Fruit fly (Drosophila melanogaster) whole organism, embryonic: ENCODE data around the gene Myo31DF.

Experiments
- Adf1 ChIP-seq: fragments of 200-800 bp; sonication (Bioruptor generic); IDR thresholded peaks from 2 replicates; pipeline ENCODE4 v1.3.6; 2022; ENCODE audit warnings: missing biosample characterization, missing genetic modification characterization
- Atf-2 ChIP-seq: fragments of 200-800 bp; sonication (Bioruptor generic); optimal IDR thresholded peaks from 2 replicates; lab custom pipeline; 2016; ENCODE audit warnings: missing biosample characterization, missing genetic modification characterization
- CG10366 ChIP-seq: fragments of 200-800 bp; sonication (Bioruptor generic); IDR thresholded peaks from 2 replicates; pipeline ENCODE4 v1.3.6; 2022; ENCODE audit warnings: missing biosample characterization, missing genetic modification characterization
- CG10979 ChIP-seq: fragments of 200-800 bp; sonication (Bioruptor generic); optimal IDR thresholded peaks from 2 replicates; lab custom pipeline; 2018; ENCODE audit warnings: missing biosample characterization, mild to moderate bottlenecking, missing genetic modification characterization, moderate library complexity
- CG11456 ChIP-seq: fragments of 200-800 bp; sonication (Bioruptor generic); IDR thresholded peaks from 3 replicates; pipeline ENCODE4 v1.3.6; 2022; ENCODE audit warnings: missing biosample characterization, missing genetic modification characterization
- CG14860 ChIP-seq: fragments of 200-800 bp; sonication (Bioruptor generic); IDR thresholded peaks from 3 replicates; pipeline ENCODE4 v1.3.6; 2022; ENCODE audit warnings: missing biosample characterization, missing genetic modification characterization; ENCODE audit not compliant: partially characterized antibody
- CG1647 ChIP-seq: fragments of 200-800 bp; sonication (Bioruptor generic); optimal IDR thresholded peaks from 3 replicates; lab custom pipeline; 2016; ENCODE audit warnings: missing biosample characterization, missing genetic modification characterization
- CG17829 ChIP-seq: fragments of 200-800 bp; optimal IDR thresholded peaks from 2 replicates; lab custom pipeline; 2019; ENCODE audit warnings: missing biosample characterization, mild to moderate bottlenecking, missing genetic modification characterization, moderate library complexity
- CG1792 ChIP-seq: fragments of 200-800 bp; sonication (Bioruptor generic); optimal IDR thresholded peaks from 2 replicates; lab custom pipeline; 2016; ENCODE audit warnings: missing biosample characterization, missing genetic modification characterization
- CG2199 ChIP-seq: fragments of 200-800 bp; sonication (Bioruptor generic); IDR thresholded peaks from 3 replicates; pipeline ENCODE4 v1.3.6; 2022; ENCODE audit warnings: missing biosample characterization, missing genetic modification characterization
- CG32772 ChIP-seq: fragments of 200-800 bp; sonication (Bioruptor generic); IDR thresholded peaks from 2 replicates; pipeline ENCODE4 v1.3.6; 2022; ENCODE audit warnings: missing biosample characterization, missing genetic modification characterization
- CG33213 ChIP-seq: fragments of 200-800 bp; sonication (Bioruptor generic); optimal IDR thresholded peaks from 3 replicates; lab custom pipeline; 2016; ENCODE audit warnings: missing biosample characterization, missing genetic modification characterization
- CG33557 ChIP-seq: fragments of 200-800 bp; sonication (Bioruptor generic); optimal IDR thresholded peaks from 2 replicates; lab custom pipeline; 2019; ENCODE audit warnings: missing biosample characterization, mild to moderate bottlenecking, missing genetic modification characterization, moderate library complexity
- CG3995 ChIP-seq: fragments of 200-800 bp; sonication (Bioruptor generic); optimal IDR thresholded peaks from 3 replicates; lab custom pipeline; 2016; ENCODE audit warnings: missing biosample characterization, missing genetic modification characterization
- CG4282 ChIP-seq: fragments of 200-800 bp; sonication (Bioruptor generic); optimal IDR thresholded peaks from 2 replicates; lab custom pipeline; 2016; ENCODE audit warnings: missing biosample characterization, missing genetic modification characterization
- CG7271 ChIP-seq: fragments of 200-800 bp; sonication (Bioruptor generic); optimal IDR thresholded peaks from 2 replicates; lab custom pipeline; 2018; ENCODE audit warnings: missing biosample characterization, mild to moderate bottlenecking, missing genetic modification characterization, moderate library complexity
- CG7786 ChIP-seq: fragments of 200-800 bp; sonication (Bioruptor generic); optimal IDR thresholded peaks from 2 replicates; lab custom pipeline; 2016; ENCODE audit warnings: missing biosample characterization, missing genetic modification characterization
- CG7839 ChIP-seq: fragments of 200-800 bp; sonication (Bioruptor generic); optimal IDR thresholded peaks from 3 replicates; lab custom pipeline; 2018; ENCODE audit warnings: missing biosample characterization, mild to moderate bottlenecking, missing genetic modification characterization, moderate library complexity
- CG9876 ChIP-seq: fragments of 200-800 bp; sonication (Bioruptor generic); optimal IDR thresholded peaks from 2 replicates; lab custom pipeline; 2016; ENCODE audit warnings: missing biosample characterization, missing genetic modification characterization
- Deaf1 ChIP-seq: fragments of 200-800 bp; optimal IDR thresholded peaks from 3 replicates; lab custom pipeline; 2019; ENCODE audit warnings: missing biosample characterization, mild to moderate bottlenecking, missing genetic modification characterization, moderate library complexity
- Dek ChIP-seq: fragments of 200-800 bp; sonication (Bioruptor generic); optimal IDR thresholded peaks from 3 replicates; lab custom pipeline; 2019; ENCODE audit warnings: missing biosample characterization, mild to moderate bottlenecking, missing genetic modification characterization, moderate library complexity
- E2f1 ChIP-seq: fragments of 200-800 bp; sonication (Bioruptor generic); IDR thresholded peaks from 2 replicates; pipeline ENCODE4 v1.3.6; 2022; ENCODE audit warnings: missing biosample characterization, missing genetic modification characterization
- H15 ChIP-seq: fragments of 200-800 bp; sonication (Bioruptor generic); IDR thresholded peaks from 3 replicates; pipeline ENCODE4 v1.3.6; 2022; ENCODE audit warnings: missing biosample characterization, missing genetic modification characterization
- HmgD ChIP-seq: fragments of 200-800 bp; sonication (Bioruptor generic); optimal IDR thresholded peaks from 3 replicates; lab custom pipeline; 2016; ENCODE audit warnings: missing biosample characterization, missing genetic modification characterization
- Hmr ChIP-seq: fragments of 200-800 bp; sonication (Bioruptor generic); optimal IDR thresholded peaks from 3 replicates; lab custom pipeline; 2017; ENCODE audit warnings: mild to moderate bottlenecking, missing biosample characterization, missing genetic modification reagents, missing genetic modification characterization
- Hr3 ChIP-seq: fragments of 200-800 bp; sonication (Bioruptor generic); optimal IDR thresholded peaks from 3 replicates; lab custom pipeline; 2016; ENCODE audit warnings: missing biosample characterization, missing genetic modification characterization
- Med ChIP-seq: fragments of 200-800 bp; sonication (Bioruptor generic); peaks from one replicate; lab custom pipeline; 2016; ENCODE audit warnings: missing biosample characterization, missing genetic modification characterization, mild to moderate bottlenecking, inconsistent platforms, moderate library complexity
- Meics ChIP-seq: fragments of 200-800 bp; sonication (Bioruptor generic); optimal IDR thresholded peaks from 2 replicates; lab custom pipeline; 2017; ENCODE audit warnings: missing biosample characterization, mild to moderate bottlenecking, missing genetic modification characterization
- Oaz ChIP-seq: fragments of 200-800 bp; sonication (Bioruptor generic); IDR thresholded peaks from 2 replicates; pipeline ENCODE4 v1.3.6; 2022; ENCODE audit warnings: missing biosample characterization, missing genetic modification characterization
- Oli ChIP-seq: fragments of 200-800 bp; sonication (Bioruptor generic); optimal IDR thresholded peaks from 2 replicates; lab custom pipeline; 2018; ENCODE audit warnings: missing biosample characterization, mild to moderate bottlenecking, missing genetic modification characterization, moderate library complexity
- Optix ChIP-seq: fragments of 200-800 bp; sonication (Bioruptor generic); IDR thresholded peaks from 3 replicates; pipeline ENCODE4 v1.3.6; 2022; ENCODE audit warnings: missing biosample characterization, missing genetic modification characterization
- Ptx1 ChIP-seq: fragments of 200-800 bp; sonication (Bioruptor generic); IDR thresholded peaks from 2 replicates; pipeline ENCODE4 v1.3.6; 2022; ENCODE audit warnings: missing biosample characterization, missing genetic modification characterization
- Sry-δ ChIP-seq: fragments of 200-800 bp; sonication (Bioruptor generic); optimal IDR thresholded peaks from 2 replicates; lab custom pipeline; 2016; ENCODE audit warnings: missing biosample characterization, missing genetic modification characterization
- bbx ChIP-seq: fragments of 200-800 bp; sonication (Bioruptor generic); IDR thresholded peaks from 2 replicates; pipeline ENCODE4 v1.3.6; 2022; ENCODE audit warnings: missing biosample characterization, missing genetic modification characterization; ENCODE audit not compliant: partially characterized antibody
- caup ChIP-seq: fragments of 200-800 bp; sonication (Bioruptor generic); optimal IDR thresholded peaks from 3 replicates; lab custom pipeline; 2017; ENCODE audit warnings: missing biosample characterization, mild to moderate bottlenecking, missing genetic modification characterization, moderate library complexity; ENCODE audit not compliant: severe bottlenecking
- chn ChIP-seq: fragments of 200-800 bp; sonication (Bioruptor generic); optimal IDR thresholded peaks from 2 replicates; lab custom pipeline; 2016; ENCODE audit warnings: missing biosample characterization, missing genetic modification characterization
- disco-r ChIP-seq: fragments of 200-800 bp; sonication (Bioruptor generic); optimal IDR thresholded peaks from 2 replicates; lab custom pipeline; 2016; ENCODE audit warnings: missing biosample characterization, missing genetic modification characterization
- gfzf ChIP-seq: fragments of 200-800 bp; sonication (Bioruptor generic); optimal IDR thresholded peaks from 2 replicates; lab custom pipeline; 2016; ENCODE audit warnings: missing biosample characterization, mild to moderate bottlenecking, missing genetic modification characterization, moderate library complexity
- grn ChIP-seq: fragments of 200-800 bp; sonication (Bioruptor generic); optimal IDR thresholded peaks from 3 replicates; lab custom pipeline; 2017; ENCODE audit warnings: missing biosample characterization, missing genetic modification characterization
- gt ChIP-seq: fragments of 200-800 bp; sonication (Bioruptor generic); IDR thresholded peaks from 2 replicates; pipeline ENCODE4 v1.3.6; 2022; ENCODE audit warnings: missing biosample characterization, missing genetic modification characterization
- ken ChIP-seq: fragments of 200-800 bp; sonication (Bioruptor generic); IDR thresholded peaks from 3 replicates; pipeline ENCODE4 v1.3.6; 2022; ENCODE audit warnings: missing biosample characterization, missing genetic modification characterization
- nau ChIP-seq: fragments of 200-800 bp; sonication (Bioruptor generic); optimal IDR thresholded peaks from 3 replicates; lab custom pipeline; 2017; ENCODE audit warnings: missing biosample characterization, mild to moderate bottlenecking, missing genetic modification characterization, missing genetic modification reagents
- repo ChIP-seq: fragments of 200-800 bp; sonication (Bioruptor generic); optimal IDR thresholded peaks from 2 replicates; lab custom pipeline; 2016; ENCODE audit warnings: missing biosample characterization, missing genetic modification characterization
- run ChIP-seq: fragments of 200-800 bp; sonication (Bioruptor generic); optimal IDR thresholded peaks from 3 replicates; lab custom pipeline; 2018; ENCODE audit warnings: missing biosample characterization, mild to moderate bottlenecking, missing genetic modification characterization
- sd ChIP-seq: fragments of 200-800 bp; sonication (Bioruptor generic); optimal IDR thresholded peaks from 3 replicates; lab custom pipeline; 2018; ENCODE audit warnings: missing biosample characterization, mild to moderate bottlenecking, missing genetic modification characterization, moderate library complexity
- slp2 ChIP-seq: fragments of 200-800 bp; sonication (Bioruptor generic); optimal IDR thresholded peaks from 2 replicates; lab custom pipeline; 2016; ENCODE audit warnings: missing biosample characterization, missing genetic modification characterization
- vnd ChIP-seq: fragments of 200-800 bp; sonication (Bioruptor generic); IDR thresholded peaks from 3 replicates; pipeline ENCODE4 v1.3.6; 2022; ENCODE audit warnings: missing biosample characterization, missing genetic modification characterization; ENCODE audit not compliant: partially characterized antibody
- vvl ChIP-seq: fragments of 200-800 bp; sonication (Bioruptor generic); IDR thresholded peaks from 2 replicates; pipeline ENCODE4 v1.3.6; 2022; ENCODE audit warnings: missing biosample characterization, missing genetic modification characterization
- zf30C ChIP-seq: fragments of 200-800 bp; sonication (Bioruptor generic); optimal IDR thresholded peaks from 3 replicates; lab custom pipeline; 2018; ENCODE audit warnings: missing biosample characterization, mild to moderate bottlenecking, missing genetic modification characterization
- zfh2 ChIP-seq: fragments of 200-800 bp; sonication (Bioruptor generic); optimal IDR thresholded peaks from 2 replicates; lab custom pipeline; 2016; ENCODE audit warnings: missing biosample characterization, missing genetic modification characterization

The Myo31DF gene

DNA sequence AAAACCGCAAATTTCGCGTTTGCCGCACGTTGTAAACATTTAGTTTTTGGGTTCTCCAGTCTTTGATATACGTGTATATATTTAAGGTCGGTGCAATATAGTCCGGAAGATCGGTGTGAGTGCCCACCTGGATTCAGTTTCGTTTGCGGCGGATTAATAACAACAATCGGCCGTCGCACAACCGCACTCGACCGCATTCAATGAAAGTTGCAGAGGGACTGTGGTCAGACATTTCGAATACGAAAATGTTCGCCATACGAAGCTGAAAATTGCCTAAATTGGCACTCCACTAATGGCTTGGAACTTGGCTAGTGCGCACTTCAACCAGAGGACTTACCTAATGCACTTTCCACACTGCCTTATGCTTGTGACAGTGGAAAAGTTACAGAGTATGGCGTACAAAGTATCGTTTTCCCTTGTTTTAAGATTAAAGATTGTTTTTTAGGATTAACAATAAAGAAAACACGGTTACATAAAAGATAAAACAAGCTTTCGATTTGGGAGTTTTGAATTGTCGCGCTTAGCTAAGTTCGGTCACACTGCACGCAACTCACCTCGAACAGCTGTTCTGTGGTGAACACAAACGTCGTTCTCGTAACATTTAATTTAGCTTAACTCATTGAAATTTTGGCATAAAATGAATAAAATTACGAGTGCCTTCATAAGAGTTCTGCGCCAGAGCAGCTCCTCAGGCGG lies at the start of gene Myo31DF, which contains the start of gene CG6094 (continued):
- peak; percentile 23 for TF ChIP-seq chn (GFP tag; lab: Kevin White, UChicago)
- peak; percentile 44 for TF ChIP-seq vvl (GFP tag; lab: Robert Waterston, UW)
- TF ChIP-seq CG7271 (tag; lab: Kevin White, UChicago): no peak
- no peak for TF ChIP-seq disco-r
- TF ChIP-seq Deaf1: peak; percentile 89
- TF ChIP-seq Optix: 0 out of 3 replicates have a peak, but pooled peaks have one; percentile 8
- no peak for TF ChIP-seq Oaz (GFP tag; lab: Robert Waterston, UW)
- no peak for TF ChIP-seq CG10979 (tag; lab: Kevin White, UChicago)
- peak; percentile 65 for TF ChIP-seq sd (tag; lab: Kevin White, UChicago)
- no peak for TF ChIP-seq CG4282 (GFP tag; lab: Kevin White, UChicago)
- peak; percentile 15; the same call in 1 of the 2 replicates for TF ChIP-seq Adf1
- TF ChIP-seq Hr3 (GFP tag; lab: Kevin White, UChicago): no peak
- no peak for TF ChIP-seq nau (GFP tag; lab: Kevin White, UChicago)
- TF ChIP-seq run (tag; lab: Kevin White, UChicago): peak; percentile 55
- TF ChIP-seq CG1647 (GFP tag; lab: Kevin White, UChicago): no peak
- peak; percentile 8 for TF ChIP-seq CG7839
- TF ChIP-seq ken (GFP tag; lab: Robert Waterston, UW): peak; percentile 7; the same call in 1 of the 3 replicates
- no peak for TF ChIP-seq slp2 (GFP tag; lab: Kevin White, UChicago)
- no peak for TF ChIP-seq CG1792
- TF ChIP-seq zfh2: peak; percentile 42
- TF ChIP-seq CG3995: no peak
- peak; percentile 24; the same call in 1 of the 3 replicates for TF ChIP-seq vnd (GFP tag; lab: Robert Waterston, UW)
- no peak for TF ChIP-seq Oli
- TF ChIP-seq zf30C (GFP tag; lab: Kevin White, UChicago): no peak
- TF ChIP-seq CG11456 (GFP tag; lab: Robert Waterston, UW): peak; percentile 66
- TF ChIP-seq CG33557 (GFP tag; lab: Kevin White, UChicago): no peak
- TF ChIP-seq Sry-δ: peak; percentile 68
- TF ChIP-seq Dek (tag; lab: Kevin White, UChicago): peak; percentile 33
- TF ChIP-seq CG7786 (GFP tag; lab: Kevin White, UChicago): peak; percentile 38
- TF ChIP-seq CG33213 (GFP tag; lab: Kevin White, UChicago): peak; percentile 60
- TF ChIP-seq gt (GFP tag; lab: Robert Waterston, UW): no peak
- no peak for TF ChIP-seq Meics (GFP tag; lab: Kevin White, UChicago)
- peak; percentile 37 for TF ChIP-seq caup
- TF ChIP-seq CG32772 (GFP tag; lab: Robert Waterston, UW): no peak
- TF ChIP-seq bbx (GFP tag; lab: Robert Waterston, UW): peak; percentile 65
- peak; percentile 56 for TF ChIP-seq HmgD (GFP tag; lab: Kevin White, UChicago)
- TF ChIP-seq E2f1 (GFP tag; lab: Robert Waterston, UW): no peak
- TF ChIP-seq grn (GFP tag; lab: Kevin White, UChicago): no peak
- no peak for TF ChIP-seq CG9876 (GFP tag; lab: Kevin White, UChicago)
- peak; percentile 93 for TF ChIP-seq Med (GFP tag; lab: Kevin White, UChicago)
- no peak for TF ChIP-seq H15 (GFP tag; lab: Robert Waterston, UW)
- peak; percentile 87; the same call in 2 of the 3 replicates for TF ChIP-seq CG2199 (GFP tag; lab: Robert Waterston, UW)
- TF ChIP-seq CG10366 (GFP tag; lab: Robert Waterston, UW): no peak
- TF ChIP-seq CG14860 (GFP tag; lab: Robert Waterston, UW): no peak
- peak; percentile 45 for TF ChIP-seq CG17829 (tag; lab: Kevin White, UChicago)
- TF ChIP-seq Hmr (GFP tag; lab: Kevin White, UChicago): peak; percentile 56
- TF ChIP-seq gfzf: peak; percentile 97
- TF ChIP-seq repo (GFP tag; lab: Kevin White, UChicago): no peak
- TF ChIP-seq Atf-2: no peak
- peak; percentile 22; the same call in 1 of the 2 replicates for TF ChIP-seq Ptx1
